Worm (Caenorhabditis elegans) whole organism, L4/young adult: ENCODE results near the gene str-48.

Source experiments
- W03F9.2 ChIP-seq: fragments of 150-350 bp; optimal IDR thresholded peaks from 2 replicates; lab custom pipeline; 2014; ENCODE audit warnings: missing biosample characterization, missing genetic modification characterization
- dao-5 ChIP-seq: sonication (generic microtip); optimal IDR thresholded peaks from 2 replicates; lab custom pipeline; 2016; ENCODE audit warnings: missing genotype, missing genetic modification characterization, moderate library complexity, missing compliant biosample characterization
- him-1 ChIP-seq: sonication (generic microtip); optimal IDR thresholded peaks from 2 replicates; lab custom pipeline; 2016; ENCODE audit warnings: missing genotype, missing genetic modification reagents, missing genetic modification characterization, missing compliant biosample characterization

The str-48 gene

DNA sequence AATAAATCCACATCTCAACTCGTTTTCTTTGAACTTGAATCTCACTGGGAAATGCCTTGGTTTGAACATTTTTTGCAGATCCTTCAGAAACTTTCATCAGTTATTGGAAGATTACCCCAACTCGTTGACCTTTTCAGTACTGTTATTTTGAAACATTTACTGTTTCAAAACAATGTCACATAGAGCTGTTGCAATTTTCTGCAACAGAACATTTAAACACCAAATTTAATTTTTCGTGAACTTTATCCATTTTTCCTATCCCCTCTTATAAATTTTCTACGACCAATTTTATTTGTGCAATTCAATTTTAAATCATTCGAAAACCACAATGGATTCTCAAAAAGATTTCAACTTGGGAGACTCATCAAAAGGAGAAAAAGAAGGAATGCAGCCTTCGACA is 13.9 kb upstream of the str-48 start, which contains the start of gene ZC477.2:
Gene ZC477.2, plus strand, starts transcription at position 301 of the 400 bp plus-strand sequence.
- TF ChIP-seq him-1 (tag; lab: Kevin White, UChicago) (no peak), dao-5 (tag; lab: Kevin White, UChicago) (no peak), W03F9.2 (tag; lab: Kevin White, UChicago) (no peak)

DNA sequence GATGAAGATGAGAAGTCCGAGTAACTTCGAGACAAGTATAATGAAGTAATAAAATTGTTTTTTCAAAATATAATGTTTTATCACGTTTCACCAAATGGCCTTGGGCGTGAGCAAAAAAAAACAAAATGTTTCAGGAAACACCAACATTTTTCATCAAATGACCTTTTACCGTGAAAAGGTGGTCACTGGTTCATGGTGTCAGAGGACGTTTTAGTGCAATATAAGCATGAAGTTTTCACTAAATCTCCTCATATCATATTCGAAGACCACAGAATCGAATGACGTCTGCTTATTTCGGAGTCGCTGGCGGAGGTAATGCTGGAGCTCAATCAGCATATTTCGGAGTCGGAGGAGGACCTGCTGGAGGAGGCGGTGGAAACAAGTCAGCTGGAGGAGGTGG is 10.5 kb upstream of the str-48 start, which contains the start of the genes ZC477.7 and ssq-3:
Gene ZC477.7, minus strand, starts transcription at position 101 of the 400 bp plus-strand sequence.
Gene ssq-3, plus strand, starts transcription at position 251 of the 400 bp plus-strand sequence.
- TF ChIP-seq dao-5 (tag; lab: Kevin White, UChicago) (no peak), W03F9.2 (tag; lab: Kevin White, UChicago) (no peak), him-1 (tag; lab: Kevin White, UChicago) (no peak)

DNA sequence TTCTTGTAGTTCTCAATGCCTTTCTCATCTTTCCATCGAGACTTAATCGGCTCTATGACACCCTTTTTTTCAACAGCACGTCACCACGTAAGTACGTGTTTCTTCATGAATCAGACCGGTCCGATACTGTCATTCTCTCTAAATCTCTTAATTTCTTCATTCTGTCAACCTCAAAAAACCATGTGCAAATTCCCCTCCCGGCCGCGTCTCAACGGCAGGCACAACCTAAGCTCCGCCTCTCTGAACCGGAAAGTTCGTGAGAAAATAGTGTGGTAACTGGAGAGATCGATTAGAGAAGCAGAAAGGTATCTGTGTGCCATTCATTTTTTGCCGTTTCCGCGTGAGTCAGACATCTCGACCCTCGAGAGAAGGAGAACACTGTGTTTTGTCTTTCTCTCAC is 7.2 kb upstream of the str-48 start, which contains the start of gene nas-8:
Gene nas-8, plus strand, starts transcription at position 301 of the 400 bp plus-strand sequence.
- no peak for TF ChIP-seq him-1 (tag; lab: Kevin White, UChicago)

DNA sequence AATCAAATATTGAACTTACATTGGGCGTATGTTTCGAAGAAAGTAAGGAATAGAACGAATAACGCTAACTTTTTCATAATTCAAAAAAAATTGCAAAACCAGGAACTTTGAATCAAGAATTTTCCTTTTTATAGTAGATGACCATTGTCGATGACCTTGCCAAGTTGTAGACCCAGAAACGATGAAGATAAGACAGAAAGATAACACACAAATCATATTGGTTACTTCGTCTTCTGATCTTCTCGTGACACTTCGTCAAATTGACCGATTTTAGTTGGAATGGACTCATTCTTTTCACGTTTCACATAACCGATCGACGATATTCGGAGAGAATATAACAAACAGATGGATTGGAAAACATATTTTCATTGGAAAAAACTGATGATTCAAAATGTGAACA is 10.0 kb downstream of the str-48 start, which contains the start of gene grsp-3:
Gene grsp-3, minus strand, starts transcription at position 149 of the 400 bp plus-strand sequence.
- no peak for TF ChIP-seq him-1 (tag; lab: Kevin White, UChicago)
- TF ChIP-seq dao-5 (tag; lab: Kevin White, UChicago) = no peak
- TF ChIP-seq W03F9.2 (tag; lab: Kevin White, UChicago) = no peak

DNA sequence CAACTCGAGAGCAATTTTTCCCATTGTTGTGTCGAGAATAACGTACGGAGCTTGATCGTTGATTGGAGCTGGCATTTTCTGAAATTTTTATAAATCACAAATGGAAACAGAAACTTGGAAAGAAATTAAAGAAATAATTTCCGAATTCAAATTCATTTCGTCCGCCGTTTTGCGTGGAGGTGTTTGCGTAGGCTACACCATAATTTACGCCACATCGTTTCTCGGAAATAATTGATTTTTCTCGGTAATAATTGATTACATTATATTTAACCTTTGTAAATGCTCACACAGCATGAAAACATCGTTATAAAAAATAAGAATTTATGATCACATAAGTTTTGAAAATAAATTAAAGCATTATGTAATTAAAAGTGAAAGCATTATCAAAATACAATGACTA is 11.3 kb downstream of the str-48 start, which contains the start of gene cyn-12:
Gene cyn-12, minus strand, starts transcription at position 78 of the 400 bp plus-strand sequence.
- no peak for TF ChIP-seq him-1 (tag; lab: Kevin White, UChicago)

DNA sequence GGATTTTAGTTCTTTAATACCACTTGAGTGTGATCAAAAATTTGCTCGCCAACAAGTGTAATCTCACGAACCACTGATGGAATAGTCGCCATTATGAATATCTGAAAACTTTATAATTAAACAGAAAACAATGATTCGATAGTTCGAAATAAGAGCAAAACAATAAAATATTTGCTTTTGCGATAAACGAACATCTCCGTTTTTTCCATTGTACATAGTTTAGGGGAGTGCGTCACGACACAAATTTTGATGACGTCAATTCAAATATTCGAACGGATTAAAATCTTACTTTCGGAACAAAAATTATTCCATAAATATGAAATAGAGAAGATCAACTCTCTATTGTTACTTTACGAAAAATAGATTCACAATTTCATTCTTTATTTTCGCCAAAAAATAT is 12.2 kb downstream of the str-48 start, which contains the start of gene mutd-1:
Gene mutd-1, minus strand, starts transcription at position 101 of the 400 bp plus-strand sequence.
- TF ChIP-seq dao-5 (tag; lab: Kevin White, UChicago) = no peak
- TF ChIP-seq him-1 (tag; lab: Kevin White, UChicago) = no peak
- no peak for TF ChIP-seq W03F9.2 (tag; lab: Kevin White, UChicago)

DNA sequence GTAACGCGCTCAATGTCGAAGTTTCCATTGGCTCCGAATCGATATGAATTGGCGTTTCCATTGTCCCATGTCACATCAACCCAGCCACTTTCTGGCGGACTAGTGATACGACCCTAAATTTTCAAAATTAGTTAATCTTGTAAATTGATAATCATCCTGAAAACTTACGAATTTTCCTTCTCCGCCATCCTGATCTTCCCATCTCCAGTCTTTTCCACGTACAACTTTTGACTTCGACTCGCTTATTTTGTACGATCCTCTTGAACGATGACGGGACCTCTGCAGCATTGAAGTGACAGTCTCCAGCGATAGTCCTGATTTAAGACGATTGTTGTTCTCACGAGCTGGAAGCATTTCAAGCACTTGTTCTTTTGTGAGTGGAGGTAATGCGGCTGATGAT is 17.3 kb downstream of the str-48 start:
- no peak for TF ChIP-seq him-1 (tag; lab: Kevin White, UChicago)
- no peak for TF ChIP-seq W03F9.2 (tag; lab: Kevin White, UChicago)
- no peak for TF ChIP-seq dao-5 (tag; lab: Kevin White, UChicago)

DNA sequence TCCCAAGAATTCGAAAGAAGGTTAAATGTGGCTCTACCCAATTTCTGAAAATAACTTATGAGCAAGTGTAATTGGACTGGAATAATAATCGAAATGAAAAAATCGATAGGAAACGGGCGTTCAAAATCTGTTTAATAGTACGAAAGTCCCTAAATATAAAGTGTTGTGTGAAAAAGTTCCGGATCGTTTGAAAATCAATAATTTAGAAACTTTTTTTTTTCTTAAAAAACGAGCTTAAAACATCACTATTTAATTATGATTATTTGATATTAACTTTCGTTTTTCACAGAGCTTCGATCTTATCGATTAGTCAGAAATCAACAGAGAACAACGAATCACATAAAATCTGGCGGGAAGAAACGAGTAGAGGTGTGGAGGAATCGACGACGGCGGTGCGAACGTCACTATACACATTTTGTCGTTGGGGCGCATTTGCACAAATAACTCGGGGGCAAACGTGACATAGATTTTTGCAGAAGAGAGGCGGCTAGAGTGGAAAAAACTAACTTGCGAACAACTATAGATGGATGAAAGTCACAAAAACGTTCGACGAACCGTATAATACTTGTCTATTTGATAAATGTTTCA is 23.0 kb downstream of the str-48 start, which contains the start of gene hecd-1:
Gene hecd-1, minus strand, starts transcription at position 51 of the 588 bp plus-strand sequence.
- TF ChIP-seq dao-5 (tag; lab: Kevin White, UChicago) (no peak), him-1 (tag; lab: Kevin White, UChicago) (no peak), W03F9.2 (tag; lab: Kevin White, UChicago) (no peak)

DNA sequence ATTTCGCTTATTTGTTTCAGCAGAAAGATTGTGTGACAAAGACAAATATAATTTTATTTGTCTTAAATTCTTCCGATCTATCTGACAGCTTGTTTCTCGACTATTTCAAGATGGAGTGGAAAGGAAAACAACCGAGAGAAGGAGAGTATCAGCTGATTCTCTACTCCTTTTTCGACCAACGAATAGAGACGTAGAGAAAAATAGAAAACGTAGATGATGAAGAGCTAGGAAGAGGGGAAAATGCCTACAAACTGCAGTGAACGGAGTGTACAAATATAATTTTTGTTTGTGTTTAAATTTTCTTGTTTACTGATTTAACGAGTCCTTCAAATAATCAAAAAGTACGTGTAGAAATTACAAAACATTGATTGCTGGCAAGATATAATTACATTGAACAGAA is 25.9 kb downstream of the str-48 start:
- TF ChIP-seq W03F9.2 (tag; lab: Kevin White, UChicago) (peak; percentile 21), dao-5 (tag; lab: Kevin White, UChicago) (no peak), him-1 (tag; lab: Kevin White, UChicago) (no peak)

DNA sequence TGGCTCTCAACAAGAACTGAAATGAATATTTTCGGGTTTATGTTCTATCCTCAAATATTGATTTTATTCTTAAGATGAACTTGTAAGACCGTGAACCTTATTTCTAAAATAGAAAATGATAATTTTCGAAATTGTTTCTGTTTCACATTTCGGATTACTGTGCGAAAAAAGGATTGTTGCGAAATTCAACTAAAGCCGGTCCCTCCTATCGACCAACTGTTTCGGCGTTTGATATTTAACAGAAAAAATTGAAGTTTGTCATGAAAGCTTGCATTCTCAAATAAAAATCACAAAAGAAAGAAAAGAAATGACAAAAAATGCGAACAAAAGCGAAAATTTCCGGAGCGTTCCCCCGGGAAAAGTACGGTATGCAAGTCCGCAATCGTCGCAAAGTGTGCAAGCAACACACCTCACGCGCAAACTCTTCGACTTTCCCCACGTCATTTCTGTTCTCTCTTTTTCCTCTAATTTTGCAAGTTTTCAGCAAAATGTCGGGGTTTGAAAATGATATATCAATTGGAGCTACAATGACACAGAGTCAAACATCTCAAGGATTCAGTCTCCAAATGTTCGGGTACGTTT is 27.3 kb downstream of the str-48 start, which contains the start of gene C34D4.4:
Gene C34D4.4, plus strand, starts transcription at position 342 of the 582 bp plus-strand sequence.
- no peak for TF ChIP-seq W03F9.2 (tag; lab: Kevin White, UChicago)
- TF ChIP-seq dao-5 (tag; lab: Kevin White, UChicago) = no peak
- no peak for TF ChIP-seq him-1 (tag; lab: Kevin White, UChicago)

DNA sequence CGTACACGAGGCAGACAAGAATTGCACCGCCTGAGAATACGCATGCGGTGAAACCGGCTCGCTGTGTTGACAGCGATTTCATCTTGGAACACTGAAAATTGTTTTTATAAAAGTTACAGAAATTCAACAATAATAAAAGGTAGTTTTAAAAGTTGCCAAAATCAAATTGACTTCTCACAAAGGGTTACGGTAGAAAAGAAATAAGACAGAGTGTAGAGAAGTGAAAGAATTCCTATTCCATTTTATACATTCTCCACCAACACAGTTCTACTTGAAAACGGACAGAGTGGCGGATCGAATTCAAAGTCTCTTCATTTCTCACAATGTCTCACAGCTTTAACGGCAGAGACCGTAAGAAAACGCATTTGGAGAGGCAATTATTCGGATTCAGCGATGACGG is 30.6 kb downstream of the str-48 start, which contains the start of gene col-113:
Gene col-113, minus strand, starts transcription at position 101 of the 400 bp plus-strand sequence.
- no peak for TF ChIP-seq W03F9.2 (tag; lab: Kevin White, UChicago)
- no peak for TF ChIP-seq dao-5 (tag; lab: Kevin White, UChicago)
- TF ChIP-seq him-1 (tag; lab: Kevin White, UChicago) = no peak

DNA sequence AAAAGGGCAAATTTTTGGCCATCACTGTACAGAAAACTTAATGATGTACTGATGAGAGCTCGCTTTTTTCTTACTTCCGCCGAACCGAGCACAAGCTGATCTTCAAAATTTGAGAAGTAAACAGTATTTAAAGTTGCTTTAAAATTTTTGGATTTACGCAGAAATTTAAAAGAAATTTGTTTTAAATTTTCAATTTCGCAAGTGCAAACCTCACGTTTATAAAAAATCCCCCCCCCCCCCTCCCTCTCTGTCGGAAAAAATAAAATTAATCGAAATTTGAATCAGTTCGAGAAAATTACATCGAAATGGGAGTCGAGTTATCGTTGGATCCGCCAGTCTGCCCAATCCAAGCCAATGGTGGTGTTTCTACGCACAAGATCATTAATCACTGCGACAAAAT is 31.6 kb downstream of the str-48 start, which contains the start of gene C34D4.3:
Gene C34D4.3, plus strand, starts transcription at position 301 of the 400 bp plus-strand sequence.
- TF ChIP-seq him-1 (tag; lab: Kevin White, UChicago) (no peak), W03F9.2 (tag; lab: Kevin White, UChicago) (no peak), dao-5 (tag; lab: Kevin White, UChicago) (no peak)

DNA sequence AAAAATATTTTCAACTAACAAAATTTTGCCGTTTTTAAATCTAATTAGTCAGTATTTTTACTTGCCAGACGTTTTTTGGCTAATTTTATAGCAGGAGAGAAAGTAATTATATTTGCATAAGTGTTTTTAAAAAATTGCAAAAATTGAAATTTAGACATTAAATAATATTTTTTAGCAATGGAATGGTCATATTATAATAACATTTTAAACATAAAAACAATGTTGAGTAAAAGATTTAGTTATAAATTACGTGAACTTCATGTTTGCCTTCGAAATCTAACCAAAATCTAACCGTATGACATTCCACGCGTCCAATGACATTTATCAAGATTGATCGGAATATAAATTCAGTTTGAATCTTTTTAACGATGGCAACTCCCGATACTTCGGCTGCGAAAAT is 32.6 kb downstream of the str-48 start, which contains the start of gene C34D4.2:
Gene C34D4.2, plus strand, starts transcription at position 301 of the 400 bp plus-strand sequence.
- no peak for TF ChIP-seq dao-5 (tag; lab: Kevin White, UChicago)
- no peak for TF ChIP-seq him-1 (tag; lab: Kevin White, UChicago)
- TF ChIP-seq W03F9.2 (tag; lab: Kevin White, UChicago) = no peak
